Fruit fly (Drosophila melanogaster): ENCODE data around the gene CG1750.

The CG1750 gene

DNA sequence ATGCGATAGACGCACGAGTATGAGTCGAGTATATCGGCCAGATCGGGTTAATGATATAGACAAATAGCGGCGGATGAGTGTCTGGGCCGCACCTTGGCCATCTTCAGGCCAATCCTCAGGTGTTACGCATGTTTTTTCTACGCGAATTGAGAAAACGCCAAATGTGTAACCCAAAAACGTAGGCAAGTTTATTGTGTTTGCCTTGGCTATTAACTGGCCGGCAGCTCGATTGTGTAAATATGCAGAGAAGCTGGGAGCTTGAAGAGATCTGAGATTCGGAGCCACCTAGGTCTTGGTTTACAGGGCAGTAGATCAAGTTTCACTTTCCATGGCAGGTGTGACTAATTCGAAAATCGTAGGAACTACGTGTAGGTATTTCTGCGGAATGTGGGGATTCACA lies 14.7 kb downstream of the CG1750 start (continued):
- TF ChIP-seq CG14965 (GFP tag; optimal IDR thresholded peaks at IDR 0.05; ENCODE audit: borderline replicate concordance) = no peak
- TF ChIP-seq zen2 (GFP tag; IDR thresholded peaks at IDR 0.05; ENCODE audit: partially characterized antibody) = no peak
- TF ChIP-seq CG12219 (GFP tag; optimal IDR thresholded peaks at IDR 0.05) = no peak
- TF ChIP-seq Asciz (GFP tag; optimal IDR thresholded peaks at IDR 0.05) = peak; percentile 27
- TF ChIP-seq H2.0 (GFP tag; IDR thresholded peaks at IDR 0.05) = no peak
- TF ChIP-seq zen (tag; optimal IDR thresholded peaks at IDR 0.05) = no peak
- no peak for TF ChIP-seq CG17385 (GFP tag; optimal IDR thresholded peaks at IDR 0.05)
- peak in 1 of 2 experiments; percentile 76 for TF ChIP-seq Hr78 (GFP tag; optimal IDR thresholded peaks at IDR 0.05)
- TF ChIP-seq otp (GFP tag; IDR thresholded peaks at IDR 0.05) = peak; percentile 14; the same call in 1 of the 3 replicates
- TF ChIP-seq lab (GFP tag; optimal IDR thresholded peaks at IDR 0.05) = peak; percentile 49
- TF ChIP-seq shn (GFP tag; optimal IDR thresholded peaks at IDR 0.05) = no peak
- TF ChIP-seq NK7.1 (GFP tag; optimal IDR thresholded peaks at IDR 0.05) = no peak
- TF ChIP-seq CG12071 (GFP tag; optimal IDR thresholded peaks at IDR 0.05) = peak; percentile 35
- TF ChIP-seq CG2678 (tag; optimal IDR thresholded peaks at IDR 0.05) = peak; percentile 16
- peak; percentile 8 for TF ChIP-seq sd (tag; optimal IDR thresholded peaks at IDR 0.05)
- TF ChIP-seq Blimp-1 (GFP tag; optimal IDR thresholded peaks at IDR 0.05) = peak; percentile 67
- 0 out of 2 replicates have a peak, but pooled peaks have one; percentile 27 for TF ChIP-seq vvl (GFP tag; IDR thresholded peaks at IDR 0.05)
- peak in 1 of 2 experiments; percentile 29 for TF ChIP-seq Pdp1 (GFP tag; optimal IDR thresholded peaks at IDR 0.05)
- TF ChIP-seq Dip3 (GFP tag; optimal IDR thresholded peaks at IDR 0.05) = peak; percentile 4
- TF ChIP-seq wek (GFP tag; optimal IDR thresholded peaks at IDR 0.05) = peak; percentile 14
- TF ChIP-seq CG2120 (GFP tag; optimal IDR thresholded peaks at IDR 0.05) = peak; percentile 4
- TF ChIP-seq dmrt99B (tag; optimal IDR thresholded peaks at IDR 0.05) = no peak

DNA sequence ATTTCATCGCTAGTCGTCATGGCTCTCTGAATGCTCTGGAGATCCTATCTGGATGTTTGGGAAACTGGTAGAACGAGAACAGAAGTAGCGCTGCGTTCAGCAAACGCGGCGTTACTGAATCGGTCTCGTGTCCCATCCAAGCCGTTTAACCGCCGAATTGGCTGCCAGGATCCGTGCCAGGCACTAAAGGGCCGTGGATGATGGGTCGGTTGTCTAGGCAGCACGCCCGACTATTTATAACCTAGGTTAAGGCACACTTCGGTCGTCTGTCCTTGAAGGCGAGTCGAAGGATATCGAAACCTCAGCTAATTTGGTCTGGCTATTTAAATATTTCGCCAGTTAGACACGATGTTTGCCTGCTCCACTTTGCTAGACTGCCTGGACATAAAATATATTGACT lies 19.4 kb downstream of the CG1750 start, which contains the start of gene CG15564:
Gene CG15564, minus strand, starts transcription at position 101 of the 400 bp plus-strand sequence.
- no peak for TF ChIP-seq fd3F (GFP tag; optimal IDR thresholded peaks at IDR 0.05)
- no peak for TF ChIP-seq CG6854 (GFP tag; optimal IDR thresholded peaks at IDR 0.05)
- peak; percentile 34 for TF ChIP-seq sens (GFP tag)
- no peak for TF ChIP-seq pan (optimal IDR thresholded peaks at IDR 0.05)
- peak in 1 of 2 experiments; percentile 8 for TF ChIP-seq pan (GFP tag; optimal IDR thresholded peaks at IDR 0.05 in 1 of 2, IDR thresholded peaks at IDR 0.05 in 1 of 2)

DNA sequence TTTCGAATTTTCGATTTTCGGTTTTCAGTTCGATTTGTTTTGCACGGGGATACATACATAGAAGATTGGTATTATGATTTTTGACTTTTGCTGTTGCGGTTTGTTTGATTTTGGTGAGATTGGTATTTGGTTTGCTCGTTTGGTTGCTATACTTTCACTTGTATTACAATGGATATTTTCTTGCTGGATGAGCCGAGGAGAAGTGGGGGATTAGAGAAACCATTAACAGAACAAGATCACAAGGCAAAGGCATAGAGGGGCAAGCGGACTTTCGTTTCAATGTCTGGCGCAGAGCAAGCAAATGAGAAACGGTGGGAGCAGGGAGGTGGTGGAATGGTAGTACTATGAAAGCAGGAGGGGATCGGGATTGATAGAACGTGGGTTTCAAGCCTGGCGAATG lies 22.5 kb downstream of the CG1750 start, which contains the start of gene CG15563:
Gene CG15563, minus strand, starts transcription at position 101 of the 400 bp plus-strand sequence.
- TF ChIP-seq CG10209 (GFP tag; optimal IDR thresholded peaks at IDR 0.05) (no peak), Oli (tag; optimal IDR thresholded peaks at IDR 0.05) (no peak), onecut (GFP tag; IDR thresholded peaks at IDR 0.05) (no peak), wdn (GFP tag; IDR thresholded peaks at IDR 0.05) (no peak), CG11085 (GFP tag; IDR thresholded peaks at IDR 0.05) (no peak), mam (GFP tag; optimal IDR thresholded peaks at IDR 0.05) (no peak), row (GFP tag; IDR thresholded peaks at IDR 0.05) (no peak), chn (GFP tag; optimal IDR thresholded peaks at IDR 0.05) (no peak), CG11093 (GFP tag; IDR thresholded peaks at IDR 0.05) (no peak), Max (GFP tag; optimal IDR thresholded peaks at IDR 0.05) (no peak), kni (GFP tag; optimal IDR thresholded peaks at IDR 0.05) (no peak), CG34224 (GFP tag; IDR thresholded peaks at IDR 0.05; ENCODE audit: partially characterized antibody) (no peak), pnt (GFP tag; optimal IDR thresholded peaks at IDR 0.05) (no peak), jigr1 (GFP tag; IDR thresholded peaks at IDR 0.05) (no peak), CG7357 (GFP tag; IDR thresholded peaks at IDR 0.05) (no peak), CG4820 (GFP tag; optimal IDR thresholded peaks at IDR 0.05) (no peak)

Data from whole organism, embryonic.